Worm (Caenorhabditis elegans) whole organism, L4/young adult: ENCODE measurements around the gene rfl-1.

Experiments used
- W03F9.2 ChIP-seq: fragments of 150-350 bp; optimal IDR thresholded peaks from 2 replicates; lab custom pipeline; 2014; ENCODE audit warnings: missing biosample characterization, missing genetic modification characterization
- him-1 ChIP-seq: sonication (generic microtip); optimal IDR thresholded peaks from 2 replicates; lab custom pipeline; 2016; ENCODE audit warnings: missing genotype, missing genetic modification reagents, missing genetic modification characterization, missing compliant biosample characterization

- TF ChIP-seq him-1 (tag; lab: Kevin White, UChicago) (no peak), W03F9.2 (tag; lab: Kevin White, UChicago) (no peak)
Observed at ce11 chrIII:7032070-7032469, 11.1 kb downstream of the rfl-1 start.
